Worm (Caenorhabditis elegans): ENCODE measurements around the gene F43C11.2.
A peak's percentile ranks its signal among the peaks of the same experiment; 100 is the strongest.

The F43C11.2 gene

ce11 chrII:2317883-2318357 is 36.7 kb upstream of the F43C11.2 start, which contains the start of the genes ZK1240.5 and ZK1240.9:
Gene ZK1240.5, minus strand, starts transcription at chrII:2317933.
Gene ZK1240.9, plus strand, starts transcription at chrII:2318189.
- TF ChIP-seq hmg-1.2 (GFP tag; IDR thresholded peaks at IDR 0.05) = no peak
- peak; percentile 57 for TF ChIP-seq nhr-80 (tag; optimal IDR thresholded peaks at IDR 0.05)

ce11 chrII:2320097-2320496 is 34.5 kb upstream of the F43C11.2 start, which contains the start of gene ZK1240.3:
Gene ZK1240.3, plus strand, starts transcription at chrII:2320334.
- no peak for TF ChIP-seq lir-1 (GFP tag; conservative IDR thresholded peaks at IDR 0.05)
- TF ChIP-seq mxl-1 (tag; optimal IDR thresholded peaks at IDR 0.05) = no peak
- no peak for TF ChIP-seq ztf-26 (tag; optimal IDR thresholded peaks at IDR 0.05)
- TF ChIP-seq nhr-27 (tag; optimal IDR thresholded peaks at IDR 0.05) = no peak
- no peak for TF ChIP-seq D2030.7 (GFP tag; IDR thresholded peaks at IDR 0.05)
- no peak for TF ChIP-seq zim-3 (tag; optimal IDR thresholded peaks at IDR 0.05)
- peak; percentile 50 for TF ChIP-seq dox-1 (GFP tag; IDR thresholded peaks at IDR 0.05)
- TF ChIP-seq nhr-80 (tag; optimal IDR thresholded peaks at IDR 0.05) = peak; percentile 93
- no peak for TF ChIP-seq egrh-3 (GFP tag; IDR thresholded peaks at IDR 0.05)
- no peak for TF ChIP-seq pha-4 (tag; optimal IDR thresholded peaks at IDR 0.05)
- peak; percentile 64 for TF ChIP-seq ets-4 (GFP tag; optimal IDR thresholded peaks at IDR 0.05)
- TF ChIP-seq hrde-1 (tag; optimal IDR thresholded peaks at IDR 0.05; ENCODE audit: borderline replicate concordance) = no peak
- no peak for TF ChIP-seq mes-4 (tag; optimal IDR thresholded peaks at IDR 0.05)
- no peak for TF ChIP-seq snpc-4 (GFP tag; optimal IDR thresholded peaks at IDR 0.05)
- no peak for TF ChIP-seq snpc-4 (tag; optimal IDR thresholded peaks at IDR 0.05)
- no peak for TF ChIP-seq rec-8 (tag; optimal IDR thresholded peaks at IDR 0.05)

- no peak for TF ChIP-seq hrde-1 (tag; optimal IDR thresholded peaks at IDR 0.05; ENCODE audit: borderline replicate concordance)
- no peak for TF ChIP-seq attf-5 (GFP tag; optimal IDR thresholded peaks at IDR 0.05)
- TF ChIP-seq nhr-80 (tag; optimal IDR thresholded peaks at IDR 0.05) = peak; percentile 85
- TF ChIP-seq ZK185.1 (tag; optimal IDR thresholded peaks at IDR 0.05; ENCODE audit: poor library complexity, severe bottlenecking) = no peak
- TF ChIP-seq Y56A3A.18 (GFP tag; IDR thresholded peaks at IDR 0.05) = no peak
- no peak for TF ChIP-seq F49E8.2 (tag; optimal IDR thresholded peaks at IDR 0.05; ENCODE audit: insufficient read depth)
- no peak for TF ChIP-seq efl-1 (GFP tag; optimal IDR thresholded peaks at IDR 0.05)
- TF ChIP-seq nhr-27 (tag; optimal IDR thresholded peaks at IDR 0.05) = no peak
- TF ChIP-seq cebp-2 (GFP tag; IDR thresholded peaks at IDR 0.05) = no peak
- TF ChIP-seq F52B5.7 (tag; optimal IDR thresholded peaks at IDR 0.05) = no peak
- no peak for TF ChIP-seq snpc-1.3 (tag; optimal IDR thresholded peaks at IDR 0.05; ENCODE audit: insufficient read depth)
- peak; percentile 58 for TF ChIP-seq ets-4 (GFP tag; optimal IDR thresholded peaks at IDR 0.05)
- TF ChIP-seq let-526 (GFP tag; IDR thresholded peaks at IDR 0.05) = no peak
- TF ChIP-seq Y53F4B.3 (GFP tag; IDR thresholded peaks at IDR 0.05) = no peak
- no peak for TF ChIP-seq ceh-27 (GFP tag; optimal IDR thresholded peaks at IDR 0.05)
- TF ChIP-seq mes-4 (tag; optimal IDR thresholded peaks at IDR 0.05) = no peak
These were observed 31.6 kb upstream of the F43C11.2 start, which contains the start of the genes ZK1240.6 and ZK1240.2 for ce11 chrII:2322857-2323518. Gene ZK1240.6, minus strand, starts transcription at chrII:2322907. Gene ZK1240.2, plus strand, starts transcription at chrII:2323376.

- TF ChIP-seq tbp1 (GFP tag; optimal IDR thresholded peaks at IDR 0.05) (no peak), Y95B8A.8 (GFP tag; IDR thresholded peaks at IDR 0.05) (no peak), mcd-1 (GFP tag; IDR thresholded peaks at IDR 0.05) (no peak), unc-62 (GFP tag; optimal IDR thresholded peaks at IDR 0.05) (no peak), nfya-2 (GFP tag; IDR thresholded peaks at IDR 0.05) (no peak), F33H1.4 (GFP tag; IDR thresholded peaks at IDR 0.05) (no peak), F39B2.1 (GFP tag; IDR thresholded peaks at IDR 0.05) (no peak), Y53G8AR.9 (GFP tag; conservative IDR thresholded peaks at IDR 0.05) (no peak), chd-7 (tag; optimal IDR thresholded peaks at IDR 0.05) (no peak), lin-40 (tag; optimal IDR thresholded peaks at IDR 0.05) (no peak), ztf-18 (tag; optimal IDR thresholded peaks at IDR 0.05) (no peak), ekl-4 (GFP tag; IDR thresholded peaks at IDR 0.05) (no peak), madf-8 (GFP tag; conservative IDR thresholded peaks at IDR 0.05) (no peak), F49E8.2 (tag; optimal IDR thresholded peaks at IDR 0.05; ENCODE audit: insufficient read depth) (no peak), efl-1 (GFP tag; optimal IDR thresholded peaks at IDR 0.05) (no peak)
These were observed 29.6 kb upstream of the F43C11.2 start, which contains the start of gene ZK1240.11 for ce11 chrII:2324956-2325355. Gene ZK1240.11, plus strand, starts transcription at chrII:2325256.

All from whole organism, young adult.